ENCODE assay signal across 2 worm cellular contexts in genomic region chrIII:696372-696771, ce11.
TF ChIP-seq lines count a peak whose summit lies in the region.

sel-15 (minus strand) TSS chrIII:696472.

TF ChIP-seq in whole organism, L4 larva, 104 proteins besides CTCF, POLR2A, EP300 and RAD21:
- peak; percentile 44 for TF ChIP-seq nhr-28 (tag; optimal IDR thresholded peaks at IDR 0.05; lab: Kevin White, UChicago)
- no peak for TF ChIP-seq nhr-10 (tag; optimal IDR thresholded peaks at IDR 0.05; lab: Kevin White, UChicago)

TF ChIP-seq in whole organism, young adult, 124 proteins besides CTCF, POLR2A, EP300 and RAD21:
- TF ChIP-seq ama-1 (optimal IDR thresholded peaks at IDR 0.05; lab: Kevin White, UChicago) (no peak), ama-1 (GFP tag; optimal IDR thresholded peaks at IDR 0.05; lab: Kevin White, UChicago) (no peak), akir-1 (GFP tag; optimal IDR thresholded peaks at IDR 0.05; lab: Kevin White, UChicago) (no peak), hmg-1.2 (GFP tag; IDR thresholded peaks at IDR 0.05; lab: Robert Waterston, UW) (peak; percentile 58; the same call in 1 of the 2 replicates)
